Fruit fly (Drosophila melanogaster): Measurements from ENCODE around the gene CG18547.

CG18547 gene

DNA sequence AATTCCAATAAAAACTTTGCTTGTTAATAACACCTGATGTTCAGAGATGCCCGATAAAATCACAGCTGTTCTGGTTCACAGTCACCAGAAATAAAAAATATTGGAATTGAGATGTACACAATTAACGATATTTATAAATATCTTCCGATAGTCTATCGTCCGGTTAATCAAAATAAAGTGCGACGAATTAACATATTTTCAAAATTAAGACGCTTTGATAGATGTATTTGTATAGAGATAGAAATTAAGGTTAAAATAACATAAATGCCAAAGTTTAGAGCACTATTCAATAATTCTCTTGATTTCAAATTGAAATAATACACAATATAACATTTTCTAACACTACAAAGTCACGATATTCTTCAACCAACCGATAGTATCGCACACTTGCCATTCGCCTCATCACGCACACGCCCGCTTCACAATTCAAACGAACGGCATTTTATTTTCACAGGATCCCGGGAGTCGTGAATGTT is 17.4 kb downstream of the CG18547 start, which contains the start of the genes CG3281 and aurA (continued):
- TF ChIP-seq zen (tag; optimal IDR thresholded peaks at IDR 0.05) (peak; percentile 75), inv (GFP tag; IDR thresholded peaks at IDR 0.05; ENCODE audit: partially characterized antibody) (peak; percentile 97), CG9932 (GFP tag; IDR thresholded peaks at IDR 0.05) (peak; percentile 87), CG2712 (tag; optimal IDR thresholded peaks at IDR 0.05) (peak; percentile 85), ash1 (GFP tag; optimal IDR thresholded peaks at IDR 0.05) (no peak), abd-A (tag; optimal IDR thresholded peaks at IDR 0.05) (no peak), CG12071 (GFP tag; optimal IDR thresholded peaks at IDR 0.05) (no peak), CG18764 (GFP tag; optimal IDR thresholded peaks at IDR 0.05) (peak; percentile 64), en (GFP tag; optimal IDR thresholded peaks at IDR 0.05) (no peak), Oaz (GFP tag; IDR thresholded peaks at IDR 0.05) (no peak), Neu2 (GFP tag; optimal IDR thresholded peaks at IDR 0.05; ENCODE audit: borderline replicate concordance) (peak; percentile 28), YL-1 (GFP tag; optimal IDR thresholded peaks at IDR 0.05) (peak; percentile 68), Awh (GFP tag; IDR thresholded peaks at IDR 0.05) (no peak), sc (optimal IDR thresholded peaks at IDR 0.05) (no peak), sc (GFP tag; optimal IDR thresholded peaks at IDR 0.05) (no peak), CG8089 (GFP tag; optimal IDR thresholded peaks at IDR 0.05) (peak; percentile 38), cas (GFP tag; IDR thresholded peaks at IDR 0.05) (peak; percentile 46; the same call in 1 of the 2 replicates), ftz-f1 (GFP tag; optimal IDR thresholded peaks at IDR 0.05) (no peak), CG3407 (GFP tag; optimal IDR thresholded peaks at IDR 0.05) (peak; percentile 1), CrebB (tag; optimal IDR thresholded peaks at IDR 0.05) (peak; percentile 36), CG6683 (GFP tag; optimal IDR thresholded peaks at IDR 0.05) (no peak), insv (GFP tag; optimal IDR thresholded peaks at IDR 0.05) (peak in 1 of 2 experiments; percentile 33), CG2116 (GFP tag; optimal IDR thresholded peaks at IDR 0.05) (peak; percentile 79), CG4820 (GFP tag; optimal IDR thresholded peaks at IDR 0.05) (peak; percentile 54), NFAT (GFP tag; IDR thresholded peaks at IDR 0.05) (peak; percentile 4; the same call in 1 of the 2 replicates), peb (GFP tag; IDR thresholded peaks at IDR 0.05) (no peak), stc (GFP tag; IDR thresholded peaks at IDR 0.05) (no peak), CG31441 (GFP tag; IDR thresholded peaks at IDR 0.05) (peak; percentile 94), CG12236 (GFP tag; optimal IDR thresholded peaks at IDR 0.05) (peak; percentile 20), dan (GFP tag; IDR thresholded peaks at IDR 0.05) (no peak), z (GFP tag; IDR thresholded peaks at IDR 0.05) (no peak), CG16863 (GFP tag; optimal IDR thresholded peaks at IDR 0.05) (peak; percentile 50), sug (tag; optimal IDR thresholded peaks at IDR 0.05) (peak; percentile 86), Usf (GFP tag; optimal IDR thresholded peaks at IDR 0.05) (peak; percentile 31), CG8924 (tag; optimal IDR thresholded peaks at IDR 0.05) (peak; percentile 71), unpg (GFP tag; optimal IDR thresholded peaks at IDR 0.05) (peak; percentile 62), CG14014 (GFP tag; IDR thresholded peaks at IDR 0.05) (peak; percentile 54; the same call in 1 of the 2 replicates), CG16813 (GFP tag; IDR thresholded peaks at IDR 0.05; ENCODE audit: partially characterized antibody) (peak; percentile 99), Gug (GFP tag; IDR thresholded peaks at IDR 0.05) (peak; percentile 57; the same call in 1 of the 4 replicates), bsh (GFP tag; optimal IDR thresholded peaks at IDR 0.05) (peak in 1 of 2 experiments; percentile 54), nerfin-2 (GFP tag; IDR thresholded peaks at IDR 0.05; ENCODE audit: partially characterized antibody) (peak; percentile 91; the same call in 1 of the 2 replicates), rib (GFP tag; IDR thresholded peaks at IDR 0.05) (no peak), NC2α (GFP tag; optimal IDR thresholded peaks at IDR 0.05) (peak; percentile 14), CG6765 (GFP tag; optimal IDR thresholded peaks at IDR 0.05) (peak; percentile 1), Aef1 (GFP tag; IDR thresholded peaks at IDR 0.05) (peak; percentile 57), ara (GFP tag; IDR thresholded peaks at IDR 0.05) (peak; percentile 40; the same call in 1 of the 2 replicates), PHDP (tag; optimal IDR thresholded peaks at IDR 0.05) (peak; percentile 68), Ravus (GFP tag; IDR thresholded peaks at IDR 0.05) (no peak), corto (GFP tag; optimal IDR thresholded peaks at IDR 0.05) (peak; percentile 7), CG15073 (GFP tag; optimal IDR thresholded peaks at IDR 0.05) (no peak), tll (GFP tag; optimal IDR thresholded peaks at IDR 0.05) (peak; percentile 70 to 79)
